Fruit fly (Drosophila melanogaster) ovary, adult (tissue): Measurements from ENCODE around the gene cocoon.

ENCODE experiments used
- CG17801 ChIP-seq: fragments of 200-800 bp; optimal IDR thresholded peaks from 2 replicates; lab custom pipeline; 2019; ENCODE audit warnings: missing biosample characterization, mild to moderate bottlenecking, missing genetic modification characterization, moderate library complexity; ENCODE audit not compliant: partially characterized antibody

The cocoon gene

dm6 chr3L:15507148-15507896 is 33.4 kb upstream of the cocoon start:
- TF ChIP-seq CG17801 = no peak

- TF ChIP-seq CG17801 = no peak
These were observed 32.4 kb upstream of the cocoon start for dm6 chr3L:15506174-15506926.

dm6 chr3L:15504687-15505086 is 30.8 kb upstream of the cocoon start, which contains the start of gene CG7857:
Gene CG7857, minus strand, starts transcription at chr3L:15504894.
- no peak for TF ChIP-seq CG17801

DNA sequence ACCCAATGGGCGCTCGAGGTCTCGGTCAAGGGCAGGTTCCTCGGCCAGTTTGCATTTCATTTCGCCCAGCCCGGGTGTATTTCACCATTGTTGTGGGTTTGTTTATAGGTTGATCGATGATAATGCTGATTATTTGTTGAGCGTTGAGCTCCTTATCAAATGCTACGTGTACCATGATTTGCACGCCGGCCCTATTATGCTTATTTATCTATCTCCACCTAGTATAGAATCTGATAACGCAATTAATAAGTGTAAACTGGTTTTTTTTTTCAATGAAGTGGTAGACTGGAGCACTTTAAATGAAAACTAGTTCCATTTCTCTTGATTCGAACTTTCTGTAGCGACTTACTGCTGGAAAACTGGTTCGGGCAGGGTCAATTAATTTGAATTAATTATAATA is 28.3 kb upstream of the cocoon start:
- no peak for TF ChIP-seq CG17801

DNA sequence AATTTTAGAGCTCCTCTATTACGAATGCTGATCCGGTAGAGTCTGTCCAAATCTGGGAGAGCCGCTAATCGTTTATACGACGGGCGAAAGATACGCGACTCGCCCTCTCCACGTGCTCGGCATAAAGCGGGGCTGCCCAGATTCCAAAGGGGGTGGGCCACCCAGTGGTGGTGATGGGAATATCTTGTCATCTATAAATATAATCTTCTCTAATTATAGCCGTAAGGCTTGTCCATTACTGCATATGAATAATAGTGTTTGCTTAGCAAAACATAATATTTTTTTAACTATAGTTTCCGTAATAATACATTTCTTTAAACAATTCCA is 27.7 kb upstream of the cocoon start:
- TF ChIP-seq CG17801 = no peak

DNA sequence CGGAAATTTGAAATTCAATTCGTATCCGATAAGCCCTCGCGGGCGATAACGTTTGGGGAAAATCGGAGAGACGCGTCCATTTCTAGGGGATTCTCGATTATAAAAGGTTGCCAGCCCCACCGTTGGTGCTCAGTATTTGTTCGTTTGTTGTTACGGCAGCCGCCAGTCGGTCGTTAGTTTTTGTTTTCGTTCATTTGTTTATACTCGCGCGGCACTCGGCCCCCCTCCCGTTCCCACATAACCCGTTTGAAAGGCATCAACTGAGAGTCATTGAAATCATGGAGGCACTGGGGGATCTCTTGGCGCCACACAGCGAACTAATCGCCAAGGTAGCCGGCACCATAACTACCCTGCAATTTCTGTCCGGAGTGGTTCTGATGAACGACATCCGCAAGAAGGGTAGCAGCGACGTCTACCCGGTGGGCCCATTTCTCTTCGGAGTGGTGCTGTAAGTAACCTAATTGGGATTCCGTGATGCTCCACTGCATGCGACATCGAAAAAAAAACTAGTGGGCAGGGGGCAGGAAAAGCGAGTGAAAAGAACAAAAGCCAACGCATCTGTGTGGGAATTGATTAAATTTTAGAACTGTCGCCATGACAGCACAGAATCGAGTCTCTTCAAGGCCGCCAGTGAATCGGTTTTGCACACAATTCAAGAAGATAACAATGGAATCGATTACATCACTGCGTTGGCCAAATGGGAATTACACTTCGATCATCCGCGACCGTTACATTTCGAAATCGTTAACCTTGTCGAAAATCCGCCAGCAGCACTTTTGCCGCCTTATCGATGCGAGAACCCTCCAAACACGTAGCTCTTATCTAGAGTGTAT is 27.1 kb upstream of the cocoon start, which contains the start of gene CG7272:
Gene CG7272 (plus strand): TSS at position 126 of the 833 bp plus-strand sequence.
- TF ChIP-seq CG17801 = peak; percentile 1

DNA sequence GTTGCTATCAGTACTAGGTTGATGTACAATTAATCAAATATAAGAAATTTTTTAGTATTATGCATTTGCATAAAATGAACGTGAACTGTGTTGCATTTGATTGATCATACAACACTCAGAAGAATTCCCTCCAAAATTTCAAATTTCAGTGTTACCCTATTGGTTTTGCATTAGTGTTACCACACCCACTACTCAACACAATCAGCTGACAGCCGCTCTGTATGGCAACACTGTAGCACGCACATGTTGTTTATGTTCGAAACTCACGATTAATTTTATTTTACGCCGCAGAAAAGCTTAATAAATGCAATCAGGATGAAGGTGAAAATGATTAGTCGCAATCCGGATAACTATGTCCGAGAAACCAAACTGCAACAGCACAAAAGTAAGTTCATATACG is 24.8 kb upstream of the cocoon start, which contains the start of gene CG7275:
Gene CG7275 (plus strand): TSS at position 215 of the 400 bp plus-strand sequence.
- no peak for TF ChIP-seq CG17801

DNA sequence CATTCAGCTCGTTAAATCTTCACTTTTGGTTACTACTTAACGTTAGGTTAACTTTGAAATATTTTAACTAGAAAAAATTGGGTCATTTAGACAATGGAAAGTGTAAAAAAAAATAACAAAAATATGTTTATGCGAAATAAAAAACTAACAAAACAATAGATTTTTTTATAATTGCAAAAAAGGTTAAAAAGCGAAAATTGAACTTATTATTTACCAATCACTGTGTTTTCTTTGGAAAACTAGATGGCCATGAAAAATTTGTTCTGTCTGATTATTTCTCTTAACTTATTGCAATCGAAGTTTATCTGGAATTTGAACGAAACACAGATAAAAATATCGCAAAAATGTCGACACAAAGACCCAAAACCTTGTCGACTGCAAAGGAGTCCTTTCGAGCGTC is 24.0 kb upstream of the cocoon start, which contains the start of gene CG7276:
Gene CG7276 (plus strand): TSS at position 301 of the 400 bp plus-strand sequence.
- TF ChIP-seq CG17801 = no peak

DNA sequence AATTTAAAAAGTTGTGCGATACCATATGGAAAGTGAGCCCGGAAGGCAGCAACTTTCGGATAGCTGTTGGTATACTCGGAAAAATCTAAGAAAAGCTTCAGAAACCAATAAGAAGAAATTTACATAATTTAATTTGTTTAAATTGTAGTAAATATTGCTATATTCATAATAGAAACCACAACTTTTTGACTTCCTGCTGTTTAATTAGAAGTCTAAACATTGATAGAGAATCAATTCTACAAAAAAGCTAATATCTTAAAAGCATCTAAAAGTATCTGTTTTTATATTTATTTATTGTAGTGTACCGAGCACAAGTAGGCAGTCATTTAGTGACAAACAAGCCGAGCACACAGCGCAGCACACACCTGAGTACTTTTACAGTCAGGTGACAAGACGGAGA is 22.4 kb upstream of the cocoon start, which contains the start of gene CG13455:
Gene CG13455 (plus strand): TSS at position 301 of the 400 bp plus-strand sequence.
- no peak for TF ChIP-seq CG17801

DNA sequence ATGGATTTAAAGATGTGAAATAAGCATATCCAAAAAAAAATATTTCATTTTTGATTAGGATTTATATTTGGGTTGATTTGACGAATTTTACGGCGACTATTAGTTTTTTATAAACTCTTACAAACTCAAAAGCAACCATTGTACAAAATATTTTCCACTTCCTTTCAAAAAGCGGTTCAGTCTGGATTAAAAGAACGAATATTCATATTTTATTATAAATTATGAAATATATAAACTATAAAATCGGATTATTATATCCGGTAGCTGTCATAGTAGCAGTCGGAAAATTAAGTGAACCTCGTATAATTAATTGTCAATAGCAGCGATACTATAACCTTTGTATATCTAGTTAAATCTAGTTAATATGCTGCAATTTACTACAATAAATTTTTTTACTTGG is 21.5 kb upstream of the cocoon start, which contains the start of gene CG12355:
Gene CG12355 (minus strand): TSS at position 101 of the 400 bp plus-strand sequence.
- no peak for TF ChIP-seq CG17801

- no peak for TF ChIP-seq CG17801
These were observed 20.8 kb upstream of the cocoon start for dm6 chr3L:15494599-15495271.

- peak; percentile 17 for TF ChIP-seq CG17801
These were observed 20.1 kb upstream of the cocoon start for dm6 chr3L:15493886-15494598.

- TF ChIP-seq CG17801 = no peak
These were observed 11.4 kb upstream of the cocoon start, which contains the start of gene Ran-like for dm6 chr3L:15485302-15485701. Gene Ran-like, minus strand, starts transcription at chr3L:15485402.
